Worm (Caenorhabditis elegans) whole organism, L1 larva: ENCODE measurements around the gene gyg-1.

Experiments used
- C04F5.9 ChIP-seq: sonication (generic microtip); optimal IDR thresholded peaks from 2 replicates; lab custom pipeline; 2016; ENCODE audit warnings: missing genetic modification characterization, missing compliant biosample characterization
- ama-1 ChIP-seq: fragments of 150-350 bp; optimal IDR thresholded peaks from 2 replicates; lab custom pipeline; 2014
- blmp-1 ChIP-seq: fragments of 150-350 bp; optimal IDR thresholded peaks from 2 replicates; lab custom pipeline; 2014; ENCODE audit warnings: missing biosample characterization, missing genetic modification characterization
- ceh-88 ChIP-seq: fragments of 200-800 bp; sonication (Bioruptor generic); IDR thresholded peaks from 2 replicates; pipeline ENCODE4 v1.3.6; 2022; ENCODE audit warnings: missing genetic modification characterization, missing compliant biosample characterization
- dpl-1 ChIP-seq, 3 experiments: fragments of 150-350 bp in 2 of 3; sonication (generic microtip) in 1 of 3; optimal IDR thresholded peaks; 2 replicates each; lab custom pipeline; 2014 to 2017; ENCODE audit warnings: missing biosample characterization in 3 of 3, missing genetic modification characterization in 3 of 3, missing genetic modification reagents in 3 of 3
- egl-27 ChIP-seq, 2 experiments: fragments of 150-350 bp in 1 of 2; sonication (generic microtip); optimal IDR thresholded peaks; 3 replicates each; lab custom pipeline; 2017 to 2018; ENCODE audit warnings: missing biosample characterization in 2 of 2, missing genetic modification characterization in 2 of 2, missing genetic modification reagents in 2 of 2
- elt-3 ChIP-seq, 6 experiments: fragments of 150-350 bp in 1 of 6; sonication (generic microtip); optimal IDR thresholded peaks; 2 replicates each; lab custom pipeline; 2017 to 2018; ENCODE audit warnings: missing biosample characterization in 6 of 6, missing genetic modification characterization in 6 of 6, inconsistent platforms in 1 of 6
- lin-39 ChIP-seq: fragments of 150-350 bp; optimal IDR thresholded peaks from 2 replicates; lab custom pipeline; 2014; ENCODE audit warnings: missing biosample characterization, missing genetic modification reagents, missing genetic modification characterization
- mdl-1 ChIP-seq, 2 experiments: fragments of 150-350 bp; optimal IDR thresholded peaks; 2 replicates each; lab custom pipeline; 2014 to 2017; ENCODE audit warnings: missing biosample characterization in 2 of 2, missing genetic modification characterization in 2 of 2, inconsistent platforms in 1 of 2
- skn-1 ChIP-seq: fragments of 150-350 bp; optimal IDR thresholded peaks from 2 replicates; lab custom pipeline; 2014; ENCODE audit warnings: missing biosample characterization, missing genetic modification characterization
- unc-130 ChIP-seq: fragments of 150-350 bp; optimal IDR thresholded peaks from 2 replicates; lab custom pipeline; 2017; ENCODE audit warnings: missing biosample characterization, missing genetic modification characterization, inconsistent platforms
- ztf-11 ChIP-seq, 2 experiments: sonication (generic microtip); optimal IDR thresholded peaks; 2 replicates each; lab custom pipeline; 2016 to 2017; ENCODE audit warnings: missing genetic modification characterization in 2 of 2, missing biosample characterization in 1 of 2, missing compliant biosample characterization in 1 of 2

DNA sequence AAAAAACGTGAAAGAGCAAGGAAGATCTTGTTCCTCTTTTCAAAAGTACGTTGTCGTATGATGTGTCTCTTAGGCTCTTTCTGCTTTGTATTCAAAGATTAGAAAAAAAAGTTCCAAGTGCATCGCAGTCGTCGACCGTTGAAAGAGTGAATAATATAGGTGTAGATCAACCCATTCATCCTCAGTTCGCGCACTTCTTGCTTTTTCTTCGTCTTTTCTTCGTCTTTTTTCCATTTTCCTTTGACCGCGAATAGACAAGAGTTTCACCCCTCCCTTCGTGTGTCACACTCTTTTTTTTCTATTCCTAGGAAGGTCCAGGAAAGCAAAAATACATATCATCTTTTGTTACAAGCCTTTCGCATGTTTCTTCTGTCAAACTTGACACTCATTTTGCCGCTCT is 10.7 kb upstream of the gyg-1 start:
- TF ChIP-seq skn-1 (tag; lab: Kevin White, UChicago) (no peak), ceh-88 (GFP tag; lab: Robert Waterston, UW) (no peak), lin-39 (tag; lab: Kevin White, UChicago) (no peak), ama-1 (lab: Kevin White, UChicago) (no peak), unc-130 (tag; lab: Kevin White, UChicago) (no peak), dpl-1 (GFP tag; optimal IDR thresholded peaks at IDR 0.05; lab: Kevin White, UChicago) (no peak), blmp-1 (tag; lab: Kevin White, UChicago) (no peak), elt-3 (tag; optimal IDR thresholded peaks at IDR 0.05; lab: Kevin White, UChicago) (no peak), egl-27 (tag; optimal IDR thresholded peaks at IDR 0.05; lab: Kevin White, UChicago) (no peak), ztf-11 (tag; optimal IDR thresholded peaks at IDR 0.05; lab: Kevin White, UChicago) (no peak), mdl-1 (tag; optimal IDR thresholded peaks at IDR 0.05; lab: Kevin White, UChicago) (no peak), C04F5.9 (tag; lab: Kevin White, UChicago) (no peak)
